Fruit fly (Drosophila melanogaster): ENCODE data around the gene CG10650.

CG10650 gene

DNA sequence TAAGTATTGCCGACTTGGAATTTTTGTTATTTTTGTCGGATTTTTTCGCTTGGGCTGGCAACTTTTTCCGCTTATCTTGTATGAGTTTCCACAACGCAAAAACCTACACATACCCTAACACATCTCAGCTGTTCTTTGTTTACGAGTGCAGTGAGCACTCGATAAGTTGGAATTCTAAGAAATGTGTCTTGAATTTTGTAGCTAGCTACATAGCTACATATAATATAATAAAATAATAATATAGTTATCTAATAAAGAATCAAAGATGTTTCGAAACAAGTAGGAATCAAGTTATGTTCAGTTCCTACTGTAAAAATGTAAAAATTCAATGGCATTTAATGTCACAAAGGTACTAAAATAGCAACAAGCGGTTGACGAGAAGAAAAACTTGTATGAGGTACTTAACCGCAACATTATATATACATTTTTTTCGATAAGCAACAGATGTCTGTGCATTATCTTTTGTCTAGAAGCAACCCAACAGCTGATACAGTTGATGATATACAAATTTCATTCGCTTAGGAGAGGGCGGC is 38.5 kb downstream of the CG10650 start, which contains the start of gene Bhmt (continued):
- TF ChIP-seq dmrt99B (tag; optimal IDR thresholded peaks at IDR 0.05) (peak; percentile 71), CG17186 (GFP tag; optimal IDR thresholded peaks at IDR 0.05) (no peak), CG8944 (GFP tag; optimal IDR thresholded peaks at IDR 0.05) (no peak), phol (tag; optimal IDR thresholded peaks at IDR 0.05) (peak; percentile 53), lmd (GFP tag; IDR thresholded peaks at IDR 0.05) (peak; percentile 77), danr (GFP tag; IDR thresholded peaks at IDR 0.05) (no peak), wek (GFP tag; optimal IDR thresholded peaks at IDR 0.05) (no peak), sens-2 (GFP tag; IDR thresholded peaks at IDR 0.05) (no peak), twi (tag; optimal IDR thresholded peaks at IDR 0.05) (peak; percentile 28), Chrac-16 (GFP tag; optimal IDR thresholded peaks at IDR 0.05) (peak; percentile 22), CG7786 (GFP tag; optimal IDR thresholded peaks at IDR 0.05) (no peak), CG16863 (GFP tag; optimal IDR thresholded peaks at IDR 0.05) (no peak), stc (GFP tag; IDR thresholded peaks at IDR 0.05) (peak; percentile 68), Dek (tag; optimal IDR thresholded peaks at IDR 0.05) (peak; percentile 67), Meics (GFP tag; optimal IDR thresholded peaks at IDR 0.05) (peak; percentile 86), CG15601 (tag; optimal IDR thresholded peaks at IDR 0.05) (peak; percentile 44), Doc3 (GFP tag; IDR thresholded peaks at IDR 0.05; ENCODE audit: partially characterized antibody) (no peak), Camta (GFP tag; optimal IDR thresholded peaks at IDR 0.05) (no peak), CG15269 (tag; optimal IDR thresholded peaks at IDR 0.05) (peak; percentile 87), pan (optimal IDR thresholded peaks at IDR 0.05) (no peak), pan (GFP tag; optimal IDR thresholded peaks at IDR 0.05 in 1 of 2, IDR thresholded peaks at IDR 0.05 in 1 of 2) (peak in 1 of 2 experiments; percentile 86), amos (GFP tag; IDR thresholded peaks at IDR 0.05; ENCODE audit: partially characterized antibody) (no peak), MESR4 (GFP tag; optimal IDR thresholded peaks at IDR 0.05) (no peak), CG5245 (GFP tag; optimal IDR thresholded peaks at IDR 0.05) (no peak), ac (GFP tag; optimal IDR thresholded peaks at IDR 0.05) (no peak), CG14667 (GFP tag; IDR thresholded peaks at IDR 0.05) (peak; percentile 56), Usf (GFP tag; optimal IDR thresholded peaks at IDR 0.05) (no peak), zen (tag; optimal IDR thresholded peaks at IDR 0.05) (peak; percentile 10), Hand (GFP tag; optimal IDR thresholded peaks at IDR 0.05) (peak; percentile 52), E2f1 (GFP tag; IDR thresholded peaks at IDR 0.05) (peak; percentile 60), CG12236 (GFP tag; optimal IDR thresholded peaks at IDR 0.05) (no peak)

DNA sequence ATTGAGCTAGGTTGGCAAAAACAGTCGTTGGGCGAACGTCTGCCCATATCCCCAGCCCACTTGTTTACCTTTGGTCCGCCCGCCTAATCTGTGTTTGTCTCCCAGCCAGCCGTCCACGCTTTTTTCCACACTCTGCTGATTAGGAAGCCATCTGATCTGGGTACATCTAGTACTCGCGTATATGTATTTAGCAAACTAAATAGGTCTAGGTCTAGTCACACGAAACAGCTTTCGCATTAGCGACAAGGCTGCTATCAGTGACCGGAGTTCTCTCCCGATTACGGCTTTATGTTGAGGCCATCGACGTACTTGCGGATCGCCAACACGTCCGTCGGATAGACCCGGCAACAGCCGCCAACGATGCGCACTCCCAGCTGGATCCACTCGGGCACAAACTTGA is 40.1 kb downstream of the CG10650 start:
- 0 out of 2 replicates have a peak, but pooled peaks have one; percentile 4 for TF ChIP-seq amos (GFP tag; IDR thresholded peaks at IDR 0.05; ENCODE audit: partially characterized antibody)
- no peak for TF ChIP-seq Nf-YA (GFP tag; IDR thresholded peaks at IDR 0.05)
- TF ChIP-seq rib (GFP tag; IDR thresholded peaks at IDR 0.05): peak; percentile 68
- TF ChIP-seq CG8281 (tag; optimal IDR thresholded peaks at IDR 0.05): no peak
- TF ChIP-seq Med (GFP tag): peak; percentile 63
- TF ChIP-seq cwo (GFP tag; optimal IDR thresholded peaks at IDR 0.05): peak; percentile 19
- TF ChIP-seq ci (GFP tag; IDR thresholded peaks at IDR 0.05): 0 out of 3 replicates have a peak, but pooled peaks have one; percentile 10
- no peak for TF ChIP-seq CG2889 (GFP tag; IDR thresholded peaks at IDR 0.05)
- TF ChIP-seq CG6689 (GFP tag; IDR thresholded peaks at IDR 0.05): no peak
- TF ChIP-seq CG7987 (GFP tag; optimal IDR thresholded peaks at IDR 0.05): peak; percentile 24
- TF ChIP-seq sug (tag; optimal IDR thresholded peaks at IDR 0.05): peak; percentile 82
- peak; percentile 86 for TF ChIP-seq CG34376 (GFP tag; optimal IDR thresholded peaks at IDR 0.05)
- TF ChIP-seq exex (tag; optimal IDR thresholded peaks at IDR 0.05): peak; percentile 46
- TF ChIP-seq Optix (GFP tag; IDR thresholded peaks at IDR 0.05): 0 out of 3 replicates have a peak, but pooled peaks have one; percentile 32

Data from whole organism, embryonic.